Worm (Caenorhabditis elegans) whole organism, L4 larva: ENCODE data around the gene Y49F6B.19.

Source experiments
- F10B5.3 ChIP-seq: sonication (generic microtip); optimal IDR thresholded peaks from 2 replicates; lab custom pipeline; 2016; ENCODE audit warnings: mild to moderate bottlenecking, missing genetic modification characterization, missing compliant biosample characterization
- F26F4.8 ChIP-seq: fragments of 200-800 bp; sonication (Bioruptor generic); conservative IDR thresholded peaks from 2 replicates; pipeline ENCODE4 v1.3.6; 2022; ENCODE audit warnings: missing genetic modification characterization, missing compliant biosample characterization
- F49E8.2 ChIP-seq: sonication (generic microtip); optimal IDR thresholded peaks from 2 replicates; lab custom pipeline; 2016; ENCODE audit warnings: missing compliant biosample characterization, mild to moderate bottlenecking, missing genetic modification characterization, borderline replicate concordance
- T26A8.4 ChIP-seq: fragments of 200-800 bp; sonication (Bioruptor generic); IDR thresholded peaks from 2 replicates; pipeline ENCODE4 v1.3.6; 2022; ENCODE audit warnings: missing genetic modification characterization, missing compliant biosample characterization
- Y105C5A.15 ChIP-seq: fragments of 200-800 bp; sonication (Bioruptor generic); IDR thresholded peaks from 2 replicates; pipeline ENCODE4 v1.3.6; 2022; ENCODE audit warnings: missing genetic modification characterization, missing compliant biosample characterization
- Y48G9A.11 ChIP-seq: fragments of 200-800 bp; sonication (Bioruptor generic); IDR thresholded peaks from 2 replicates; pipeline ENCODE4 v1.3.6; 2022; ENCODE audit warnings: missing genetic modification reagents, missing genetic modification characterization, missing compliant biosample characterization
- ZK337.2 ChIP-seq: fragments of 200-800 bp; sonication (Bioruptor generic); IDR thresholded peaks from 2 replicates; pipeline ENCODE4 v1.3.6; 2022; ENCODE audit warnings: missing genetic modification reagents, missing genetic modification characterization, missing compliant biosample characterization
- aha-1 ChIP-seq: fragments of 150-350 bp; peaks from one replicate; lab custom pipeline; 2014; ENCODE audit warnings: missing biosample characterization, missing genetic modification characterization
- arid-1 ChIP-seq: fragments of 200-800 bp; sonication (Bioruptor generic); conservative IDR thresholded peaks from 2 replicates; pipeline ENCODE4 v1.3.6; 2022; ENCODE audit warnings: missing genetic modification reagents, missing genetic modification characterization, missing compliant biosample characterization
- ceh-20 ChIP-seq: fragments of 200-800 bp; sonication (Bioruptor generic); IDR thresholded peaks from 2 replicates; pipeline ENCODE4 v1.3.6; 2022; ENCODE audit warnings: missing genetic modification reagents, missing genetic modification characterization, missing compliant biosample characterization
- ceh-32 ChIP-seq: sonication (generic microtip); optimal IDR thresholded peaks from 2 replicates; lab custom pipeline; 2016; ENCODE audit warnings: mild to moderate bottlenecking, missing genetic modification characterization, missing compliant biosample characterization; ENCODE audit not compliant: poor library complexity
- daf-12 ChIP-seq: fragments of 150-350 bp; optimal IDR thresholded peaks from 2 replicates; lab custom pipeline; 2014; ENCODE audit warnings: missing biosample characterization, missing genetic modification reagents, missing genetic modification characterization
- daf-16 ChIP-seq, 3 experiments: sonication (generic microtip); optimal IDR thresholded peaks; 2 replicates each; lab custom pipeline; 2016 to 2017; ENCODE audit warnings: missing genetic modification characterization in 3 of 3, missing genetic modification reagents in 3 of 3, mild to moderate bottlenecking in 2 of 3, missing compliant biosample characterization in 2 of 3, missing biosample characterization in 1 of 3, moderate library complexity in 1 of 3
- daf-19 ChIP-seq: fragments of 200-800 bp; sonication (Bioruptor generic); conservative IDR thresholded peaks from 2 replicates; pipeline ENCODE4 v1.3.6; 2022; ENCODE audit warnings: missing genetic modification characterization, missing compliant biosample characterization
- dmd-8 ChIP-seq: fragments of 200-800 bp; sonication (Bioruptor generic); IDR thresholded peaks from 2 replicates; pipeline ENCODE4 v1.3.6; 2022; ENCODE audit warnings: missing genetic modification characterization, missing compliant biosample characterization
- dmd-9 ChIP-seq: fragments of 200-800 bp; sonication (Bioruptor generic); IDR thresholded peaks from 2 replicates; pipeline ENCODE4 v1.3.6; 2022; ENCODE audit warnings: missing genetic modification reagents, missing genetic modification characterization, missing compliant biosample characterization
- dpl-1 ChIP-seq: fragments of 150-350 bp; optimal IDR thresholded peaks from 2 replicates; lab custom pipeline; 2014; ENCODE audit warnings: missing biosample characterization, missing genetic modification reagents, missing genetic modification characterization
- egl-27 ChIP-seq: sonication (generic microtip); optimal IDR thresholded peaks from 3 replicates; lab custom pipeline; 2017; ENCODE audit warnings: missing biosample characterization, missing genetic modification reagents, missing genetic modification characterization
- jun-1 ChIP-seq: fragments of 150-350 bp; optimal IDR thresholded peaks from 2 replicates; lab custom pipeline; 2014; ENCODE audit warnings: missing biosample characterization, missing genetic modification reagents, missing genetic modification characterization
- lim-7 ChIP-seq: fragments of 200-800 bp; sonication (Bioruptor generic); IDR thresholded peaks from 2 replicates; pipeline ENCODE4 v1.3.6; 2022; ENCODE audit warnings: missing genetic modification characterization, missing compliant biosample characterization
- lin-1 ChIP-seq: fragments of 200-800 bp; sonication (Bioruptor generic); IDR thresholded peaks from 2 replicates; pipeline ENCODE4 v1.3.6; 2022; ENCODE audit warnings: missing genetic modification reagents, missing genetic modification characterization, missing compliant biosample characterization
- lin-15B ChIP-seq: fragments of 150-350 bp; sonication (generic microtip); optimal IDR thresholded peaks from 3 replicates; lab custom pipeline; 2014; ENCODE audit warnings: missing biosample characterization, missing genetic modification characterization
- lin-38 ChIP-seq: fragments of 200-800 bp; sonication (Bioruptor generic); IDR thresholded peaks from 2 replicates; pipeline ENCODE4 v1.3.6; 2022; ENCODE audit warnings: missing genetic modification reagents, missing genetic modification characterization, missing compliant biosample characterization
- lir-3 ChIP-seq: sonication (generic microtip); optimal IDR thresholded peaks from 2 replicates; lab custom pipeline; 2016; ENCODE audit warnings: mild to moderate bottlenecking, missing genetic modification characterization, missing compliant biosample characterization
- madf-5 ChIP-seq, 2 experiments: fragments of 200-800 bp; sonication (Bioruptor generic); IDR thresholded peaks; 2 replicates each; pipeline ENCODE4 v1.3.6; 2022; ENCODE audit warnings: missing compliant biosample characterization in 2 of 2, missing genetic modification characterization in 2 of 2
- mdl-1 ChIP-seq, 2 experiments: fragments of 150-350 bp in 1 of 2; sonication (generic microtip) in 1 of 2; optimal IDR thresholded peaks; 2 replicates each; lab custom pipeline; 2014 to 2017; ENCODE audit warnings: missing biosample characterization in 2 of 2, missing genetic modification characterization in 2 of 2
- mdt-29 ChIP-seq: fragments of 200-800 bp; sonication (Bioruptor generic); IDR thresholded peaks from 2 replicates; pipeline ENCODE4 v1.3.6; 2022; ENCODE audit warnings: missing genetic modification reagents, missing genetic modification characterization, missing compliant biosample characterization
- mes-2 ChIP-seq: sonication (generic microtip); optimal IDR thresholded peaks from 2 replicates; lab custom pipeline; 2016; ENCODE audit warnings: missing genotype, mild to moderate bottlenecking, missing genetic modification characterization, missing compliant biosample characterization; ENCODE audit not compliant: poor library complexity, severe bottlenecking
- nhr-10 ChIP-seq: fragments of 150-350 bp; optimal IDR thresholded peaks from 2 replicates; lab custom pipeline; 2014; ENCODE audit warnings: missing biosample characterization, missing genetic modification characterization
- nhr-111 ChIP-seq: fragments of 200-800 bp; sonication (Bioruptor generic); optimal IDR thresholded peaks from 2 replicates; lab custom pipeline; 2018; ENCODE audit warnings: mild to moderate bottlenecking, missing genetic modification characterization, missing compliant biosample characterization
- nhr-28 ChIP-seq: fragments of 150-350 bp; optimal IDR thresholded peaks from 2 replicates; lab custom pipeline; 2014; ENCODE audit warnings: missing biosample characterization, missing genetic modification characterization
- nhr-42 ChIP-seq: fragments of 200-800 bp; sonication (Bioruptor generic); IDR thresholded peaks from 2 replicates; pipeline ENCODE4 v1.3.6; 2022; ENCODE audit warnings: missing genetic modification characterization, missing compliant biosample characterization
- nhr-77 ChIP-seq: fragments of 150-350 bp; optimal IDR thresholded peaks from 2 replicates; lab custom pipeline; 2014; ENCODE audit warnings: missing biosample characterization, missing genetic modification characterization
- php-3 ChIP-seq: fragments of 200-800 bp; sonication (Bioruptor generic); IDR thresholded peaks from 2 replicates; pipeline ENCODE4 v1.3.6; 2022; ENCODE audit warnings: missing genetic modification reagents, missing genetic modification characterization, missing compliant biosample characterization
- rbr-2 ChIP-seq: sonication (generic microtip); optimal IDR thresholded peaks from 2 replicates; lab custom pipeline; 2016; ENCODE audit warnings: missing genotype, missing genetic modification characterization, missing compliant biosample characterization
- sdz-12 ChIP-seq: fragments of 200-800 bp; sonication (Bioruptor generic); optimal IDR thresholded peaks from 2 replicates; lab custom pipeline; 2018; ENCODE audit warnings: mild to moderate bottlenecking, missing genetic modification characterization, missing compliant biosample characterization
- skn-1 ChIP-seq: fragments of 150-350 bp; optimal IDR thresholded peaks from 2 replicates; lab custom pipeline; 2014; ENCODE audit warnings: missing biosample characterization, missing genetic modification characterization
- spr-1 ChIP-seq: sonication (generic microtip); optimal IDR thresholded peaks from 2 replicates; lab custom pipeline; 2016; ENCODE audit warnings: mild to moderate bottlenecking, missing genetic modification characterization, missing compliant biosample characterization
- tag-97 ChIP-seq: fragments of 200-800 bp; sonication (Bioruptor generic); IDR thresholded peaks from 2 replicates; pipeline ENCODE4 v1.3.6; 2022; ENCODE audit warnings: missing genetic modification characterization, missing compliant biosample characterization
- tra-1 ChIP-seq: fragments of 200-800 bp; sonication (Bioruptor generic); IDR thresholded peaks from 2 replicates; pipeline ENCODE4 v1.3.6; 2022; ENCODE audit warnings: missing genetic modification reagents, missing genetic modification characterization, missing compliant biosample characterization
- vab-7 ChIP-seq: fragments of 200-800 bp; sonication (Bioruptor generic); IDR thresholded peaks from 2 replicates; pipeline ENCODE4 v1.3.6; 2022; ENCODE audit warnings: missing genetic modification reagents, missing genetic modification characterization, missing compliant biosample characterization
- zfp-2 ChIP-seq: sonication (generic microtip); optimal IDR thresholded peaks from 2 replicates; lab custom pipeline; 2016; ENCODE audit warnings: mild to moderate bottlenecking, missing genetic modification characterization, missing compliant biosample characterization
- zip-11 ChIP-seq: fragments of 200-800 bp; sonication (Bioruptor generic); IDR thresholded peaks from 2 replicates; pipeline ENCODE4 v1.3.6; 2022; ENCODE audit warnings: missing genetic modification characterization, missing compliant biosample characterization
- zip-2 ChIP-seq: fragments of 150-350 bp; optimal IDR thresholded peaks from 2 replicates; lab custom pipeline; 2014; ENCODE audit warnings: missing biosample characterization, missing genetic modification characterization
- ztf-11 ChIP-seq: fragments of 150-350 bp; optimal IDR thresholded peaks from 2 replicates; lab custom pipeline; 2014; ENCODE audit warnings: missing biosample characterization, missing genetic modification characterization

Gene Y49F6B.19

ce11 chrII:3520988-3521850 is 9.1 kb upstream of the Y49F6B.19 start, which contains the start of gene W09G10.9 (continued):
- TF ChIP-seq ceh-32 (no peak), tag-97 (0 out of 2 replicates have a peak, but pooled peaks have one; percentile 77), nhr-28 (peak; percentile 27), ceh-20 (GFP tag; lab: Robert Waterston, UW) (0 out of 2 replicates have a peak, but pooled peaks have one; percentile 74), F49E8.2 (no peak), daf-19 (GFP tag; lab: Robert Waterston, UW) (peak; percentile 84), ZK337.2 (peak; percentile 74; the same call in 1 of the 2 replicates), aha-1 (tag; lab: Kevin White, UChicago) (peak; percentile 44), nhr-77 (tag; lab: Kevin White, UChicago) (peak; percentile 61)
- TF ChIP-seq, all 104 proteins: peak for 61

- peak; percentile 47 for TF ChIP-seq dpl-1 (GFP tag; lab: Kevin White, UChicago)
- TF ChIP-seq jun-1 (tag; lab: Kevin White, UChicago) = peak; percentile 60
- TF ChIP-seq F26F4.8 = 0 out of 2 replicates have a peak, but pooled peaks have one; percentile 22
- TF ChIP-seq nhr-42 (GFP tag; lab: Robert Waterston, UW) = no peak; the same call in 1 of the 2 replicates
- peak; percentile 77 for TF ChIP-seq lim-7 (GFP tag; lab: Robert Waterston, UW)
- TF ChIP-seq zip-11 = 0 out of 2 replicates have a peak, but pooled peaks have one; percentile 9
- TF ChIP-seq mes-2 (tag; lab: Kevin White, UChicago) = peak; percentile 58
- peak; percentile 31; the same call in 1 of the 2 replicates for TF ChIP-seq arid-1 (GFP tag; lab: Robert Waterston, UW)
- peak; percentile 65 for TF ChIP-seq zip-2 (tag; lab: Kevin White, UChicago)
- 0 out of 2 replicates have a peak, but pooled peaks have one; percentile 63 for TF ChIP-seq mdt-29 (GFP tag; lab: Robert Waterston, UW)
- no peak for TF ChIP-seq skn-1 (tag; lab: Kevin White, UChicago)
- peak; percentile 31; the same call in 1 of the 2 replicates for TF ChIP-seq Y105C5A.15
- TF ChIP-seq lir-3 = peak; percentile 74
- TF ChIP-seq dmd-8 (GFP tag; lab: Robert Waterston, UW) = no peak; the same call in 1 of the 2 replicates
- no peak for TF ChIP-seq egl-27 (tag; lab: Kevin White, UChicago)
- TF ChIP-seq Y48G9A.11 (GFP tag; lab: Robert Waterston, UW) = peak; percentile 73
- peak; percentile 11 for TF ChIP-seq nhr-111
- TF ChIP-seq ZK337.2 = no peak
- no peak for TF ChIP-seq daf-12 (tag; lab: Kevin White, UChicago)
- TF ChIP-seq lin-15B (tag; lab: Kevin White, UChicago) = no peak
- TF ChIP-seq rbr-2 = peak; percentile 83
- peak; percentile 34 for TF ChIP-seq sdz-12 (GFP tag; lab: Kevin White, UChicago)
- no peak; the same call in 1 of the 2 replicates for TF ChIP-seq php-3
- peak; percentile 85 to 94 for TF ChIP-seq daf-16 (GFP tag; optimal IDR thresholded peaks at IDR 0.05; lab: Kevin White, UChicago)
- peak; percentile 96 for TF ChIP-seq daf-16 (tag; optimal IDR thresholded peaks at IDR 0.05; lab: Kevin White, UChicago)
- TF ChIP-seq dmd-9 = peak; percentile 78
- TF ChIP-seq nhr-28 = peak; percentile 54
- TF ChIP-seq tra-1 (GFP tag; lab: Robert Waterston, UW) = peak; percentile 71; the same call in 1 of the 2 replicates
- no peak for TF ChIP-seq ceh-32
- no peak for TF ChIP-seq lin-1
- peak in 1 of 2 experiments; percentile 11 for TF ChIP-seq mdl-1 (tag; optimal IDR thresholded peaks at IDR 0.05; lab: Kevin White, UChicago)
- TF ChIP-seq ztf-11 = no peak
- no peak for TF ChIP-seq nhr-10
- peak; percentile 80 for TF ChIP-seq vab-7 (GFP tag; lab: Robert Waterston, UW)
- peak; percentile 48 for TF ChIP-seq F10B5.3 (tag; lab: Kevin White, UChicago)
- TF ChIP-seq spr-1 (tag; lab: Kevin White, UChicago) = peak; percentile 91
- peak; percentile 65 for TF ChIP-seq zfp-2 (tag; lab: Kevin White, UChicago)
- TF ChIP-seq daf-19 (GFP tag; lab: Robert Waterston, UW) = no peak
- TF ChIP-seq T26A8.4 = peak; percentile 80
- 0 out of 4 replicates have a peak, but pooled peaks of 1 of the 2 experiments have one; percentile 65 for TF ChIP-seq madf-5 (GFP tag; IDR thresholded peaks at IDR 0.05; lab: Robert Waterston, UW)
- TF ChIP-seq lin-38 (GFP tag; lab: Robert Waterston, UW) = peak; percentile 86
Measured at ce11 chrII:3518961-3519544, 6.9 kb upstream of the Y49F6B.19 start, which contains the start of gene clec-126. clec-126 (plus strand) TSS chrII:3519494.
